Worm (Caenorhabditis elegans) whole organism, midembryonic: ENCODE measurements around the gene upb-1.

ENCODE experiments used
- T22C8.4 ChIP-seq: fragments of 200-800 bp; sonication (Bioruptor generic); IDR thresholded peaks from 2 replicates; pipeline ENCODE4 v1.3.6; 2022; ENCODE audit warnings: missing genetic modification characterization, missing compliant biosample characterization
- ref-1 ChIP-seq: fragments of 200-800 bp; sonication (Bioruptor generic); conservative IDR thresholded peaks from 2 replicates; pipeline ENCODE4 v1.3.6; 2022; ENCODE audit warnings: missing genetic modification reagents, missing genetic modification characterization, missing compliant biosample characterization
- tab-1 ChIP-seq: fragments of 200-800 bp; sonication (Bioruptor generic); IDR thresholded peaks from 2 replicates; pipeline ENCODE4 v1.3.6; 2022; ENCODE audit warnings: missing genetic modification characterization, missing compliant biosample characterization
- ztf-29 ChIP-seq: fragments of 200-800 bp; sonication (Bioruptor generic); IDR thresholded peaks from 2 replicates; pipeline ENCODE4 v1.3.6; 2022; ENCODE audit warnings: missing genetic modification reagents, missing genetic modification characterization, missing compliant biosample characterization

DNA sequence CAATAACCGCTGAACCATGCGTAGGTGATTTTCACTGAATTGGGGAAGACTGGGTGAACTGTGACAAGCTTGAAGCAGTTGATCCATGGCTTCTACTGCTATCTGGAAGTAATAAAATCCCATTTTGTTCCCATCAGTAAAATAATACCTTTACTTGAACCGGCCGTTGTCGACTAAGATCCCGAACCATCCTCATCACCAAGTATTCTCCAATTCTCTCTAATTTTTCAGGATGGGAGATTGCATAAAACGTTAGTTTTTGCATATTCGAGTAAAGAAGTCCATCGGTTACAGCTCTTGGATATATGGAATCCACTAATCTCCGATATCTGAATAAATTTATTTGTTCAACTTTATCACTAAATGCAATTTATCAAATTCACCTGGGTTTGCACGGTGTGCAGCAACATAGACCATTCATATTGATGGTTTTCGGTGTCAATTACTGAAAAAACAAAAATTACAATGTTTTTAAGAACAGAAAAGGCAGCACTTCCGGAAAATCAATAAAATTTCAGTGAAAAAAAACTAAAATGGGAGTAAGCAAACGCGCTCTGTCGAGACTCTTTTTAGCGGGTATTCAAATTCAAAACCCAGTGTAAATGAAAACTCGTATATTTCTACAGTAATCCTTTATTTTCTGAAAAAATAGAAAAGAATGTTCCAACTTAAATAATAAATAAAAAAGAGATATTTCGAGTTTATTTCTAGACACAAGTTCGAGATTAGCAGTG, 30.9 kb upstream of the upb-1 start, which contains the start of gene efr-3:
- no peak for TF ChIP-seq tab-1 (GFP tag; lab: Robert Waterston, UW)
- no peak for TF ChIP-seq ref-1 (GFP tag; lab: Robert Waterston, UW)
- TF ChIP-seq T22C8.4 (GFP tag; lab: Robert Waterston, UW) = no peak; the same call in 1 of the 2 replicates
- TF ChIP-seq ztf-29 (GFP tag; lab: Robert Waterston, UW) = no peak
